Worm (Caenorhabditis elegans) whole organism, L4 larva: ENCODE data around the gene T13F3.4.

Experiments
- F26F4.8 ChIP-seq: fragments of 200-800 bp; sonication (Bioruptor generic); conservative IDR thresholded peaks from 2 replicates; pipeline ENCODE4 v1.3.6; 2022; ENCODE audit warnings: missing genetic modification characterization, missing compliant biosample characterization
- F37D6.2 ChIP-seq: sonication (generic microtip); optimal IDR thresholded peaks from 2 replicates; lab custom pipeline; 2016; ENCODE audit warnings: mild to moderate bottlenecking, missing genetic modification characterization, missing compliant biosample characterization
- T26A8.4 ChIP-seq: fragments of 200-800 bp; sonication (Bioruptor generic); IDR thresholded peaks from 2 replicates; pipeline ENCODE4 v1.3.6; 2022; ENCODE audit warnings: missing genetic modification characterization, missing compliant biosample characterization
- Y105C5A.15 ChIP-seq: fragments of 200-800 bp; sonication (Bioruptor generic); IDR thresholded peaks from 2 replicates; pipeline ENCODE4 v1.3.6; 2022; ENCODE audit warnings: missing genetic modification characterization, missing compliant biosample characterization
- Y5F2A.4 ChIP-seq: fragments of 200-800 bp; sonication (Bioruptor generic); optimal IDR thresholded peaks from 2 replicates; lab custom pipeline; 2018; ENCODE audit warnings: mild to moderate bottlenecking, missing genetic modification characterization, missing compliant biosample characterization
- ZK546.5 ChIP-seq, 2 experiments: sonication (generic microtip); optimal IDR thresholded peaks; 2 replicates each; lab custom pipeline; 2017; ENCODE audit warnings: missing biosample characterization in 2 of 2, missing genetic modification characterization in 2 of 2
- aha-1 ChIP-seq: fragments of 150-350 bp; peaks from one replicate; lab custom pipeline; 2014; ENCODE audit warnings: missing biosample characterization, missing genetic modification characterization
- aly-2 ChIP-seq: sonication (generic microtip); optimal IDR thresholded peaks from 2 replicates; lab custom pipeline; 2018; ENCODE audit warnings: missing biosample characterization, missing genetic modification characterization
- attf-4 ChIP-seq: sonication (generic microtip); optimal IDR thresholded peaks from 3 replicates; lab custom pipeline; 2017; ENCODE audit warnings: missing biosample characterization, missing genetic modification characterization
- ceh-82 ChIP-seq: sonication (generic microtip); optimal IDR thresholded peaks from 2 replicates; lab custom pipeline; 2017; ENCODE audit warnings: missing biosample characterization, missing genetic modification characterization
- ces-1 ChIP-seq: fragments of 150-350 bp; sonication (generic microtip); optimal IDR thresholded peaks from 4 replicates; lab custom pipeline; 2014; ENCODE audit warnings: missing biosample characterization, missing genetic modification reagents, missing genetic modification characterization
- daf-12 ChIP-seq: fragments of 150-350 bp; optimal IDR thresholded peaks from 2 replicates; lab custom pipeline; 2014; ENCODE audit warnings: missing biosample characterization, missing genetic modification reagents, missing genetic modification characterization
- daf-16 ChIP-seq, 3 experiments: sonication (generic microtip); optimal IDR thresholded peaks; 2 replicates each; lab custom pipeline; 2016 to 2017; ENCODE audit warnings: missing genetic modification characterization in 3 of 3, missing genetic modification reagents in 3 of 3, mild to moderate bottlenecking in 2 of 3, missing compliant biosample characterization in 2 of 3, missing biosample characterization in 1 of 3, moderate library complexity in 1 of 3
- daf-8 ChIP-seq: fragments of 200-800 bp; sonication (Bioruptor generic); IDR thresholded peaks from 2 replicates; pipeline ENCODE4 v1.3.6; 2022; ENCODE audit warnings: missing genetic modification characterization, missing compliant biosample characterization
- dmd-6 ChIP-seq: fragments of 200-800 bp; sonication (Bioruptor generic); IDR thresholded peaks from 2 replicates; pipeline ENCODE4 v1.3.6; 2022; ENCODE audit warnings: missing genetic modification reagents, missing genetic modification characterization, missing compliant biosample characterization
- dpl-1 ChIP-seq: fragments of 150-350 bp; optimal IDR thresholded peaks from 2 replicates; lab custom pipeline; 2014; ENCODE audit warnings: missing biosample characterization, missing genetic modification reagents, missing genetic modification characterization
- dve-1 ChIP-seq: sonication (generic microtip); optimal IDR thresholded peaks from 2 replicates; lab custom pipeline; 2017; ENCODE audit warnings: antibody characterized with exemption, mild to moderate bottlenecking, missing genetic modification characterization, missing compliant biosample characterization; ENCODE audit not compliant: insufficient read depth
- hif-1 ChIP-seq, 2 experiments: sonication (generic microtip); optimal IDR thresholded peaks; 2 replicates each; lab custom pipeline; 2016 to 2017; ENCODE audit warnings: missing compliant biosample characterization in 2 of 2, missing genetic modification characterization in 2 of 2, missing genetic modification reagents in 2 of 2, missing genotype in 2 of 2, mild to moderate bottlenecking in 1 of 2
- hlh-11 ChIP-seq: fragments of 200-800 bp; sonication (Bioruptor generic); optimal IDR thresholded peaks from 2 replicates; lab custom pipeline; 2018; ENCODE audit warnings: mild to moderate bottlenecking, missing genetic modification characterization, missing compliant biosample characterization
- hlh-30 ChIP-seq: sonication (generic microtip); optimal IDR thresholded peaks from 2 replicates; lab custom pipeline; 2017; ENCODE audit warnings: antibody characterized with exemption, mild to moderate bottlenecking, missing genetic modification characterization, missing compliant biosample characterization; ENCODE audit not compliant: insufficient read depth
- lim-7 ChIP-seq: fragments of 200-800 bp; sonication (Bioruptor generic); IDR thresholded peaks from 2 replicates; pipeline ENCODE4 v1.3.6; 2022; ENCODE audit warnings: missing genetic modification characterization, missing compliant biosample characterization
- lin-1 ChIP-seq: fragments of 200-800 bp; sonication (Bioruptor generic); IDR thresholded peaks from 2 replicates; pipeline ENCODE4 v1.3.6; 2022; ENCODE audit warnings: missing genetic modification reagents, missing genetic modification characterization, missing compliant biosample characterization
- nhr-102 ChIP-seq: sonication (generic microtip); optimal IDR thresholded peaks from 2 replicates; lab custom pipeline; 2016; ENCODE audit warnings: mild to moderate bottlenecking, missing genetic modification characterization, moderate library complexity, missing compliant biosample characterization
- nhr-28 ChIP-seq: fragments of 150-350 bp; optimal IDR thresholded peaks from 2 replicates; lab custom pipeline; 2014; ENCODE audit warnings: missing biosample characterization, missing genetic modification characterization
- nhr-42 ChIP-seq: fragments of 200-800 bp; sonication (Bioruptor generic); IDR thresholded peaks from 2 replicates; pipeline ENCODE4 v1.3.6; 2022; ENCODE audit warnings: missing genetic modification characterization, missing compliant biosample characterization
- nhr-48 ChIP-seq: sonication (generic microtip); optimal IDR thresholded peaks from 2 replicates; lab custom pipeline; 2016; ENCODE audit warnings: mild to moderate bottlenecking, missing genetic modification characterization, missing compliant biosample characterization
- nhr-77 ChIP-seq: fragments of 150-350 bp; optimal IDR thresholded peaks from 2 replicates; lab custom pipeline; 2014; ENCODE audit warnings: missing biosample characterization, missing genetic modification characterization
- php-3 ChIP-seq: fragments of 200-800 bp; sonication (Bioruptor generic); IDR thresholded peaks from 2 replicates; pipeline ENCODE4 v1.3.6; 2022; ENCODE audit warnings: missing genetic modification reagents, missing genetic modification characterization, missing compliant biosample characterization
- pqm-1 ChIP-seq: sonication (generic microtip); optimal IDR thresholded peaks from 2 replicates; lab custom pipeline; 2017; ENCODE audit warnings: missing biosample characterization, missing genetic modification characterization
- rbr-2 ChIP-seq: sonication (generic microtip); optimal IDR thresholded peaks from 2 replicates; lab custom pipeline; 2016; ENCODE audit warnings: missing genotype, missing genetic modification characterization, missing compliant biosample characterization
- snpc-4 ChIP-seq: fragments of 150-350 bp; optimal IDR thresholded peaks from 2 replicates; lab custom pipeline; 2014; ENCODE audit warnings: missing biosample characterization, missing genetic modification characterization
- spr-1 ChIP-seq: sonication (generic microtip); optimal IDR thresholded peaks from 2 replicates; lab custom pipeline; 2016; ENCODE audit warnings: mild to moderate bottlenecking, missing genetic modification characterization, missing compliant biosample characterization
- tra-1 ChIP-seq: fragments of 200-800 bp; sonication (Bioruptor generic); IDR thresholded peaks from 2 replicates; pipeline ENCODE4 v1.3.6; 2022; ENCODE audit warnings: missing genetic modification reagents, missing genetic modification characterization, missing compliant biosample characterization
- unc-130 ChIP-seq: sonication (generic microtip); optimal IDR thresholded peaks from 2 replicates; lab custom pipeline; 2016; ENCODE audit warnings: missing genetic modification reagents, missing genetic modification characterization, missing compliant biosample characterization
- zfp-3 ChIP-seq: fragments of 200-800 bp; sonication (Bioruptor generic); conservative IDR thresholded peaks from 2 replicates; pipeline ENCODE4 v1.3.6; 2022; ENCODE audit warnings: missing genetic modification reagents, missing genetic modification characterization, missing compliant biosample characterization
- zip-11 ChIP-seq: fragments of 200-800 bp; sonication (Bioruptor generic); IDR thresholded peaks from 2 replicates; pipeline ENCODE4 v1.3.6; 2022; ENCODE audit warnings: missing genetic modification characterization, missing compliant biosample characterization
- ztf-11 ChIP-seq: fragments of 150-350 bp; optimal IDR thresholded peaks from 2 replicates; lab custom pipeline; 2014; ENCODE audit warnings: missing biosample characterization, missing genetic modification characterization

The T13F3.4 gene

ce11 chrV:16282147-16282546, 15.7 kb upstream of the T13F3.4 start, which contains the start of gene F28G4.2:
Gene F28G4.2, minus strand, starts transcription at chrV:16282321.
- TF ChIP-seq aha-1 (tag; lab: Kevin White, UChicago) (no peak), tra-1 (GFP tag; lab: Robert Waterston, UW) (no peak), Y5F2A.4 (no peak), dpl-1 (no peak), T26A8.4 (GFP tag; lab: Robert Waterston, UW) (no peak), snpc-4 (tag; lab: Kevin White, UChicago) (no peak)

DNA sequence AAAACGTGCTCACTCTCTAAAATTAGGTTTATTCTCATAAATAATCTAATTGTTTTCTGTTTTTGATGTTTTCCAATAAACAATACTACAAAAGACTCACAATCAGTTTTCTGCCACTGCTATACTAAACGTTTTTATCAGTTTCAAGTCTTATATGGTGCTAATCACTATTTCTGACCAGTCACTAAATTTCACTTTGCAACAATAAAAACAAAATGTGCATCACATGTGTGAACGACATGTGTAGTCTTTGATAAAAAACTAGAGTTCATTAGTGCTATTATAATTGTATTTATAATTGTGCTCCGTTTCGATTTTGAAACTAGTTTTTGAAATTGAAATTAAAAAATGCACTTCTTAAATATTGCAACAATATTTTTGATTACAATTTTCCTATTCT, 11.5 kb upstream of the T13F3.4 start, which contains the start of gene cyp-37B1:
Gene cyp-37B1 (plus strand): TSS at position 199 of the 400 bp plus-strand sequence.
- peak; percentile 69 for TF ChIP-seq nhr-48 (tag; lab: Kevin White, UChicago)
- peak; percentile 85 for TF ChIP-seq hlh-11 (tag; lab: Kevin White, UChicago)
- TF ChIP-seq dmd-6 (GFP tag; lab: Robert Waterston, UW): peak; percentile 90
- TF ChIP-seq pqm-1: peak; percentile 89
- peak; percentile 97 for TF ChIP-seq nhr-28 (tag; lab: Kevin White, UChicago)
- TF ChIP-seq lim-7 (GFP tag; lab: Robert Waterston, UW): no peak
- TF ChIP-seq daf-12 (tag; lab: Kevin White, UChicago): no peak
- TF ChIP-seq php-3: peak; percentile 82
- peak; percentile 73 for TF ChIP-seq nhr-102
- TF ChIP-seq nhr-77 (tag; lab: Kevin White, UChicago): peak; percentile 87
- TF ChIP-seq dve-1 (tag; lab: Kevin White, UChicago): peak; percentile 87
- TF ChIP-seq daf-16 (GFP tag; optimal IDR thresholded peaks at IDR 0.05; lab: Kevin White, UChicago): no peak
- peak; percentile 95 for TF ChIP-seq daf-16 (tag; optimal IDR thresholded peaks at IDR 0.05; lab: Kevin White, UChicago)
- TF ChIP-seq unc-130 (GFP tag; lab: Kevin White, UChicago): no peak
- TF ChIP-seq, all 104 proteins: peak for 10

DNA sequence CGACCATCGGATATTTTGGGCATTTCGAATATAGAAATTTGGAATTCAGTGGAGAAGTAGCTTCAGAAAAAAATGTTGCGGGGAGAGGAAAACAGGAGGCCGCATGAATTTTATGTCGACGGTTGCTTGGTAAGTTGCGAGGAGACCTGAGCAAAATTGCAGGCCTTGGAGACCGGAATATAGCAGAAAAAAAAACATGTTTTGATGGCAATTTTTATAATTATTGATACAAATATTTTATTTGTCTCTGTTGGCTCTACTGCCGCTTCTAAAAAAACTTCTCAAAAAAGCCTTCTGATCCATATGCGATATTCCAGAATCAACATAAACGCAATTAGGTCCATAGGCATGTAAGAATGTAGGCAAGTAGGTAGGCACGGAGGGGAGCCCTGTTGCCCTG, 8.9 kb upstream of the T13F3.4 start, which contains the start of gene pacl-1:
Gene pacl-1 (minus strand): TSS at position 101 of the 400 bp plus-strand sequence.
- no peak for TF ChIP-seq spr-1 (tag; lab: Kevin White, UChicago)
- no peak for TF ChIP-seq aha-1 (tag; lab: Kevin White, UChicago)
- no peak for TF ChIP-seq snpc-4 (tag; lab: Kevin White, UChicago)
- TF ChIP-seq attf-4 (tag; lab: Kevin White, UChicago): no peak
- no peak for TF ChIP-seq nhr-77 (tag; lab: Kevin White, UChicago)
- no peak for TF ChIP-seq lin-1 (GFP tag; lab: Robert Waterston, UW)
- TF ChIP-seq F37D6.2: no peak

ce11 chrV:16271121-16271520, 4.7 kb upstream of the T13F3.4 start, which contains the start of gene T13F3.6:
Gene T13F3.6, minus strand, starts transcription at chrV:16271221.
- no peak for TF ChIP-seq daf-8 (GFP tag; lab: Robert Waterston, UW)
- no peak for TF ChIP-seq nhr-42 (GFP tag; lab: Robert Waterston, UW)
- no peak for TF ChIP-seq Y105C5A.15
- TF ChIP-seq ZK546.5 (tag; optimal IDR thresholded peaks at IDR 0.05; lab: Kevin White, UChicago): no peak
- TF ChIP-seq dmd-6 (GFP tag; lab: Robert Waterston, UW): no peak
- TF ChIP-seq F37D6.2: no peak
- TF ChIP-seq zip-11 (GFP tag; lab: Robert Waterston, UW): no peak

DNA sequence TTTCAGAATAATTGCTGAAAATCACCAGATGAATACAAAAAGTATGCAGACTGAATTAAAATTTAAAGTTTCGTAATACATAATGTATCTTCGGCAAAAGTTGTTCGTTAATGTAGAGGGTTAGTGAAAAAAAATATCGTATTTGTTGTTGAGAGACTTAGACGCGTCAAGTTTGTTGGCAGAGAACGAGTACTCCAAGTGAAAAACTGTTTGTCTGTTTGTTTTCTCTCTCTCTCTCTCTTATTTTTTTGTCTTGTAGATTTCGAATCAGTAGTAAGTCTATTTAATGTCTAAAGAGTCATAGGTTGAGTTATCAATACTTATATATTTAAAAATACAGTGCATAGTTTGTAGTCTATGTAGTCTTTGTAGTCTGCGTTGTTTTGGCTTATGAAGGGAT, 3.1 kb upstream of the T13F3.4 start, which contains the start of the genes fbxa-2 and T13F3.8:
Gene fbxa-2 (minus strand): TSS at position 101 of the 400 bp plus-strand sequence.
Gene T13F3.8 (plus strand): TSS at position 245 of the 400 bp plus-strand sequence.
- 0 out of 2 replicates have a peak, but pooled peaks have one; percentile 15 for TF ChIP-seq zfp-3 (GFP tag; lab: Robert Waterston, UW)
- TF ChIP-seq rbr-2 (tag; lab: Kevin White, UChicago): no peak
- TF ChIP-seq nhr-28 (tag; lab: Kevin White, UChicago): peak; percentile 39

ce11 chrV:16259684-16260083, 6.7 kb downstream of the T13F3.4 start, which contains the start of gene nhr-127:
Gene nhr-127, plus strand, starts transcription at chrV:16259984.
- TF ChIP-seq Y105C5A.15 (no peak), Y5F2A.4 (no peak), F26F4.8 (GFP tag; lab: Robert Waterston, UW) (no peak), hif-1 (tag; optimal IDR thresholded peaks at IDR 0.05; lab: Kevin White, UChicago) (no peak), ceh-82 (no peak), nhr-28 (tag; lab: Kevin White, UChicago) (no peak), hlh-30 (no peak), ces-1 (GFP tag; lab: Kevin White, UChicago) (no peak), dmd-6 (GFP tag; lab: Robert Waterston, UW) (no peak), aly-2 (tag; lab: Kevin White, UChicago) (no peak), ztf-11 (tag; lab: Kevin White, UChicago) (no peak), dve-1 (tag; lab: Kevin White, UChicago) (no peak), daf-8 (GFP tag; lab: Robert Waterston, UW) (no peak), attf-4 (tag; lab: Kevin White, UChicago) (no peak)
